Worm (Caenorhabditis elegans) whole organism, L2 larva: ENCODE data around the gene sgcb-1.

Experiments used
- ZK546.5 ChIP-seq: sonication (generic microtip); optimal IDR thresholded peaks from 2 replicates; lab custom pipeline; 2017; ENCODE audit warnings: missing biosample characterization, missing genetic modification characterization
- aly-2 ChIP-seq: fragments of 150-350 bp; optimal IDR thresholded peaks from 2 replicates; lab custom pipeline; 2014; ENCODE audit warnings: missing biosample characterization, missing genetic modification characterization
- elt-1 ChIP-seq: fragments of 150-350 bp; optimal IDR thresholded peaks from 2 replicates; lab custom pipeline; 2014; ENCODE audit warnings: missing biosample characterization, missing genetic modification characterization
- elt-3 ChIP-seq: sonication (generic microtip); optimal IDR thresholded peaks from 2 replicates; lab custom pipeline; 2017; ENCODE audit warnings: missing biosample characterization, missing genetic modification characterization
- fos-1 ChIP-seq: fragments of 150-350 bp; optimal IDR thresholded peaks from 2 replicates; lab custom pipeline; 2014; ENCODE audit warnings: missing biosample characterization, missing genetic modification characterization
- nhr-11 ChIP-seq: fragments of 150-350 bp; optimal IDR thresholded peaks from 2 replicates; lab custom pipeline; 2014; ENCODE audit warnings: missing biosample characterization, missing genetic modification characterization
- nhr-23 ChIP-seq: fragments of 150-350 bp; optimal IDR thresholded peaks from 2 replicates; lab custom pipeline; 2014; ENCODE audit warnings: missing biosample characterization, missing genetic modification reagents, missing genetic modification characterization
- nhr-237 ChIP-seq: fragments of 150-350 bp; optimal IDR thresholded peaks from 2 replicates; lab custom pipeline; 2014; ENCODE audit warnings: missing biosample characterization, missing genetic modification characterization
- nhr-77 ChIP-seq: fragments of 150-350 bp; optimal IDR thresholded peaks from 2 replicates; lab custom pipeline; 2014; ENCODE audit warnings: missing biosample characterization, missing genetic modification characterization
- skn-1 ChIP-seq: sonication (generic microtip); optimal IDR thresholded peaks from 2 replicates; lab custom pipeline; 2017; ENCODE audit warnings: missing biosample characterization, missing genetic modification characterization
- unc-39 ChIP-seq: fragments of 150-350 bp; optimal IDR thresholded peaks from 2 replicates; lab custom pipeline; 2014; ENCODE audit warnings: missing biosample characterization, missing genetic modification characterization
- unc-62 ChIP-seq: fragments of 150-350 bp; optimal IDR thresholded peaks from 2 replicates; lab custom pipeline; 2014; ENCODE audit warnings: missing biosample characterization, missing genetic modification reagents, missing genetic modification characterization

DNA sequence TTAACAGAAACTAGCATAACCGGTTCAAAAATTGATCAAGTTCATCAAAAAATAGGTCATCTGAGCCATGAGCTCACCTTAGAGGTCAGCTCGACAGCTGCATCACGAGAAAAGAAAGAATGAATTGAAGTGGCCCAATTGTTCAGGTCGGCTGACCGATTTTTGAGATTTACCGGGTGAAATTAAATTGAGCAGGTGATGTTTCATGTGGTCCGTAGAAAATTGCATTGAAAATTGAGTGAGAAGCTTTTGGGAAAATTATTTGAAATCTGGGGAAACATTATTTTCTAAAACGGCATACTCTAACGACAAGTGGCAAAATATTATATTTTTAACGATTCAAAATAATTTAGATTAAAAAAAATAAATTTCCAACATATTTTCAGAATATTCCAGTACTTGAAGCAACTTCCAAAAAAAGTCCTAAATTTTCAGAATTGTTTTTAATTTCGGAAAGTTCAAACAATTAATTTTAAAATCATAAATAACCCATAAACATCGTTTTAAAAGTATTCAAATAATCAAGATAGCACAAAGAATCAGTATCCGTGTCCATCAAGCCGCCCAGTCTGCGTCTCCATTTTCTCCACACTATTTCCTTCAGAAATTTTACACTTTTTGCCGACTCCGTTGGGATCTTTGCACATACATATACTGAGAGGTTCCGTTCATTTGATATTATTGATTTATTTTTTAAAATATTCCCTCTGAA lies at the start of gene sgcb-1:
- TF ChIP-seq nhr-11 (tag; lab: Kevin White, UChicago) (no peak), nhr-77 (tag; lab: Kevin White, UChicago) (no peak), unc-62 (GFP tag; lab: Kevin White, UChicago) (no peak), elt-3 (tag; lab: Kevin White, UChicago) (no peak), elt-1 (tag; lab: Kevin White, UChicago) (no peak), aly-2 (tag; lab: Kevin White, UChicago) (no peak), fos-1 (tag; lab: Kevin White, UChicago) (no peak), skn-1 (tag; lab: Kevin White, UChicago) (no peak), unc-39 (tag; lab: Kevin White, UChicago) (no peak), nhr-23 (tag; lab: Kevin White, UChicago) (no peak), ZK546.5 (tag; lab: Kevin White, UChicago) (no peak), nhr-237 (tag; lab: Kevin White, UChicago) (no peak)
